Worm (Caenorhabditis elegans) whole organism, L2 larva: ENCODE results near the gene nhr-19.

Experiments used
- C34F6.9 ChIP-seq: fragments of 150-350 bp; optimal IDR thresholded peaks from 2 replicates; lab custom pipeline; 2014; ENCODE audit warnings: missing biosample characterization, missing genetic modification characterization
- F13H6.1 ChIP-seq: sonication (generic microtip); optimal IDR thresholded peaks from 2 replicates; lab custom pipeline; 2016; ENCODE audit warnings: missing genetic modification characterization, missing compliant biosample characterization
- R02D3.7 ChIP-seq: fragments of 150-350 bp; optimal IDR thresholded peaks from 2 replicates; lab custom pipeline; 2014; ENCODE audit warnings: missing biosample characterization, missing genetic modification characterization
- Y55F3AM.14 ChIP-seq: fragments of 200-800 bp; sonication (Bioruptor generic); optimal IDR thresholded peaks from 2 replicates; lab custom pipeline; 2018; ENCODE audit warnings: mild to moderate bottlenecking, missing genetic modification characterization, missing compliant biosample characterization
- ZK546.5 ChIP-seq: sonication (generic microtip); optimal IDR thresholded peaks from 2 replicates; lab custom pipeline; 2017; ENCODE audit warnings: missing biosample characterization, missing genetic modification characterization
- alr-1 ChIP-seq: fragments of 150-350 bp; optimal IDR thresholded peaks from 2 replicates; lab custom pipeline; 2014; ENCODE audit warnings: missing biosample characterization, missing genetic modification characterization
- aly-2 ChIP-seq: fragments of 150-350 bp; optimal IDR thresholded peaks from 2 replicates; lab custom pipeline; 2014; ENCODE audit warnings: missing biosample characterization, missing genetic modification characterization
- ama-1 ChIP-seq: fragments of 150-350 bp; optimal IDR thresholded peaks from 2 replicates; lab custom pipeline; 2018; ENCODE audit warnings: inconsistent platforms
- blmp-1 ChIP-seq: sonication (generic microtip); optimal IDR thresholded peaks from 2 replicates; lab custom pipeline; 2017; ENCODE audit warnings: missing genetic modification characterization, mild to moderate bottlenecking, missing compliant biosample characterization, antibody characterized with exemption, moderate library complexity; ENCODE audit not compliant: insufficient read depth
- ceh-16 ChIP-seq: fragments of 150-350 bp; optimal IDR thresholded peaks from 2 replicates; lab custom pipeline; 2014; ENCODE audit warnings: missing biosample characterization, missing genetic modification characterization
- ceh-82 ChIP-seq: fragments of 150-350 bp; optimal IDR thresholded peaks from 2 replicates; lab custom pipeline; 2014; ENCODE audit warnings: missing biosample characterization, missing genetic modification characterization
- crh-2 ChIP-seq: sonication (generic microtip); optimal IDR thresholded peaks from 2 replicates; lab custom pipeline; 2017; ENCODE audit warnings: missing biosample characterization, missing genetic modification characterization
- dmd-4 ChIP-seq: sonication (generic microtip); optimal IDR thresholded peaks from 2 replicates; lab custom pipeline; 2017; ENCODE audit warnings: missing biosample characterization, missing genetic modification characterization
- egl-27 ChIP-seq: sonication (generic microtip); optimal IDR thresholded peaks from 3 replicates; lab custom pipeline; 2017; ENCODE audit warnings: missing biosample characterization, missing genetic modification reagents, missing genetic modification characterization
- elt-1 ChIP-seq: fragments of 150-350 bp; optimal IDR thresholded peaks from 2 replicates; lab custom pipeline; 2014; ENCODE audit warnings: missing biosample characterization, missing genetic modification characterization
- elt-3 ChIP-seq: sonication (generic microtip); optimal IDR thresholded peaks from 2 replicates; lab custom pipeline; 2017; ENCODE audit warnings: missing biosample characterization, missing genetic modification characterization
- fos-1 ChIP-seq: fragments of 150-350 bp; optimal IDR thresholded peaks from 2 replicates; lab custom pipeline; 2014; ENCODE audit warnings: missing biosample characterization, missing genetic modification characterization
- gmeb-1 ChIP-seq: fragments of 150-350 bp; optimal IDR thresholded peaks from 2 replicates; lab custom pipeline; 2014; ENCODE audit warnings: missing biosample characterization, missing genetic modification characterization
- lin-11 ChIP-seq: fragments of 150-350 bp; sonication (generic microtip); optimal IDR thresholded peaks from 2 replicates; lab custom pipeline; 2014; ENCODE audit warnings: missing biosample characterization, missing genetic modification characterization, inconsistent platforms, mixed read lengths
- lin-13 ChIP-seq: fragments of 150-350 bp; optimal IDR thresholded peaks from 2 replicates; lab custom pipeline; 2014; ENCODE audit warnings: missing biosample characterization, missing genetic modification reagents, missing genetic modification characterization
- lin-39 ChIP-seq: fragments of 150-350 bp; optimal IDR thresholded peaks from 2 replicates; lab custom pipeline; 2014; ENCODE audit warnings: missing biosample characterization, missing genetic modification reagents, missing genetic modification characterization
- lsy-2 ChIP-seq, 2 experiments: fragments of 150-350 bp in 1 of 2; sonication (generic microtip) in 1 of 2; optimal IDR thresholded peaks; 2 replicates each; lab custom pipeline; 2014 to 2017; ENCODE audit warnings: missing biosample characterization in 2 of 2, missing genetic modification characterization in 2 of 2
- mab-5 ChIP-seq: fragments of 150-350 bp; optimal IDR thresholded peaks from 2 replicates; lab custom pipeline; 2014; ENCODE audit warnings: missing biosample characterization, missing genetic modification characterization
- mbf-1 ChIP-seq: sonication (generic microtip); optimal IDR thresholded peaks from 2 replicates; lab custom pipeline; 2017; ENCODE audit warnings: missing biosample characterization, missing genetic modification characterization
- mdl-1 ChIP-seq, 2 experiments: fragments of 150-350 bp in 1 of 2; sonication (generic microtip) in 1 of 2; optimal IDR thresholded peaks; 2 replicates each; lab custom pipeline; 2017; ENCODE audit warnings: missing biosample characterization in 2 of 2, missing genetic modification characterization in 2 of 2
- nhr-10 ChIP-seq: sonication (generic microtip); optimal IDR thresholded peaks from 2 replicates; lab custom pipeline; 2017; ENCODE audit warnings: missing biosample characterization, missing genetic modification characterization
- nhr-11 ChIP-seq: fragments of 150-350 bp; optimal IDR thresholded peaks from 2 replicates; lab custom pipeline; 2014; ENCODE audit warnings: missing biosample characterization, missing genetic modification characterization
- nhr-12 ChIP-seq: fragments of 150-350 bp; optimal IDR thresholded peaks from 2 replicates; lab custom pipeline; 2014; ENCODE audit warnings: missing biosample characterization, missing genetic modification characterization
- nhr-129 ChIP-seq: fragments of 150-350 bp; optimal IDR thresholded peaks from 2 replicates; lab custom pipeline; 2014; ENCODE audit warnings: missing biosample characterization, missing genetic modification characterization
- nhr-21 ChIP-seq: fragments of 150-350 bp; optimal IDR thresholded peaks from 2 replicates; lab custom pipeline; 2014; ENCODE audit warnings: missing biosample characterization, missing genetic modification characterization
- nhr-23 ChIP-seq: fragments of 150-350 bp; optimal IDR thresholded peaks from 2 replicates; lab custom pipeline; 2014; ENCODE audit warnings: missing biosample characterization, missing genetic modification reagents, missing genetic modification characterization
- nhr-237 ChIP-seq: fragments of 150-350 bp; optimal IDR thresholded peaks from 2 replicates; lab custom pipeline; 2014; ENCODE audit warnings: missing biosample characterization, missing genetic modification characterization
- nhr-25 ChIP-seq: fragments of 150-350 bp; sonication (generic microtip); optimal IDR thresholded peaks from 3 replicates; lab custom pipeline; 2014; ENCODE audit warnings: missing biosample characterization, missing genetic modification characterization
- nhr-6 ChIP-seq: fragments of 150-350 bp; optimal IDR thresholded peaks from 2 replicates; lab custom pipeline; 2014; ENCODE audit warnings: missing biosample characterization, missing genetic modification characterization
- nhr-77 ChIP-seq: fragments of 150-350 bp; optimal IDR thresholded peaks from 2 replicates; lab custom pipeline; 2014; ENCODE audit warnings: missing biosample characterization, missing genetic modification characterization
- peb-1 ChIP-seq: fragments of 150-350 bp; optimal IDR thresholded peaks from 2 replicates; lab custom pipeline; 2014; ENCODE audit warnings: missing biosample characterization, missing genetic modification characterization
- sem-4 ChIP-seq: fragments of 150-350 bp; optimal IDR thresholded peaks from 2 replicates; lab custom pipeline; 2014; ENCODE audit warnings: missing biosample characterization, missing genetic modification reagents, missing genetic modification characterization
- skn-1 ChIP-seq: sonication (generic microtip); optimal IDR thresholded peaks from 2 replicates; lab custom pipeline; 2017; ENCODE audit warnings: missing biosample characterization, missing genetic modification characterization
- sma-3 ChIP-seq: sonication (generic microtip); optimal IDR thresholded peaks from 2 replicates; lab custom pipeline; 2016; ENCODE audit warnings: missing genetic modification reagents, missing genetic modification characterization, missing compliant biosample characterization
- sma-9 ChIP-seq, 2 experiments: fragments of 150-350 bp in 1 of 2; sonication (generic microtip) in 1 of 2; optimal IDR thresholded peaks; 2 replicates each; lab custom pipeline; 2014 to 2016; ENCODE audit warnings: missing genetic modification characterization in 2 of 2, mild to moderate bottlenecking in 1 of 2, missing biosample characterization in 1 of 2, missing compliant biosample characterization in 1 of 2, missing genetic modification reagents in 1 of 2, moderate library complexity in 1 of 2
- snpc-4 ChIP-seq: fragments of 150-350 bp; optimal IDR thresholded peaks from 2 replicates; lab custom pipeline; 2014; ENCODE audit warnings: missing biosample characterization, missing genetic modification characterization
- unc-39 ChIP-seq: fragments of 150-350 bp; optimal IDR thresholded peaks from 2 replicates; lab custom pipeline; 2014; ENCODE audit warnings: missing biosample characterization, missing genetic modification characterization
- unc-55 ChIP-seq: fragments of 150-350 bp; sonication (generic microtip); optimal IDR thresholded peaks from 3 replicates; lab custom pipeline; 2014; ENCODE audit warnings: missing biosample characterization, missing genetic modification reagents, missing genetic modification characterization
- unc-62 ChIP-seq: fragments of 150-350 bp; optimal IDR thresholded peaks from 2 replicates; lab custom pipeline; 2014; ENCODE audit warnings: missing biosample characterization, missing genetic modification reagents, missing genetic modification characterization
- zag-1 ChIP-seq: fragments of 150-350 bp; optimal IDR thresholded peaks from 2 replicates; lab custom pipeline; 2014; ENCODE audit warnings: missing biosample characterization, missing genetic modification characterization
- ztf-1 ChIP-seq: fragments of 200-800 bp; sonication (Bioruptor generic); conservative IDR thresholded peaks from 2 replicates; pipeline ENCODE4 v1.3.6; 2022; ENCODE audit warnings: missing genetic modification characterization, missing compliant biosample characterization
- ztf-11 ChIP-seq: sonication (generic microtip); optimal IDR thresholded peaks from 2 replicates; lab custom pipeline; 2017; ENCODE audit warnings: missing biosample characterization, missing genetic modification characterization
- ztf-4 ChIP-seq: fragments of 150-350 bp; optimal IDR thresholded peaks from 2 replicates; lab custom pipeline; 2014; ENCODE audit warnings: missing biosample characterization, missing genetic modification characterization

The nhr-19 gene

DNA sequence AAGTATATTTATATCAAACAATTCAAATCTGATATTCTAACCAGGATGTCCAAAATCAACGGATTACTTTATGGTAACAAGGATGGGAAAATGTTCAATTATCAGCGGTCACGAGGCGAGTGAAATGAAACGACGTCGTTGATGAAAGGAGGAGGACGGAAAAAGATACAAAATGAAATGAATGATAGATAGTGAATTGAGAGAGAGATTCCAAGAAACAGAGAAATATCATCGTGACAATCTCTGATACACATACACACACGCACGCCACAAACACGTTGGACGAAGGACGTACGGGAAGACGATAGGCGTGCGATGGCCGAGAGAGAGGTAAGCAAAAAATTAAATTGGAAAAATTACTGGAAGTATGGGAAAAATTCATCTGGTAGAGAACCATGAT lies 4.3 kb downstream of the nhr-19 start:
- TF ChIP-seq C34F6.9 (tag; lab: Kevin White, UChicago) (peak; percentile 55), crh-2 (peak; percentile 63), nhr-10 (tag; lab: Kevin White, UChicago) (no peak), egl-27 (tag; lab: Kevin White, UChicago) (peak; percentile 57), lin-13 (GFP tag; lab: Kevin White, UChicago) (peak; percentile 21), ama-1 (lab: Kevin White, UChicago) (peak; percentile 41), lsy-2 (tag; optimal IDR thresholded peaks at IDR 0.05; lab: Kevin White, UChicago) (peak in 1 of 2 experiments; percentile 72), R02D3.7 (no peak), zag-1 (tag; lab: Kevin White, UChicago) (no peak), Y55F3AM.14 (GFP tag; lab: Kevin White, UChicago) (peak; percentile 1), ztf-4 (tag; lab: Kevin White, UChicago) (peak; percentile 67), nhr-21 (peak; percentile 95), skn-1 (tag; lab: Kevin White, UChicago) (no peak), unc-62 (no peak), nhr-12 (tag; lab: Kevin White, UChicago) (no peak), sem-4 (tag; lab: Kevin White, UChicago) (peak; percentile 85), mbf-1 (tag; lab: Kevin White, UChicago) (no peak), nhr-237 (tag; lab: Kevin White, UChicago) (no peak), sma-9 (GFP tag; optimal IDR thresholded peaks at IDR 0.05; lab: Kevin White, UChicago) (peak; percentile 95), sma-9 (tag; optimal IDR thresholded peaks at IDR 0.05; lab: Kevin White, UChicago) (no peak), lin-39 (tag; lab: Kevin White, UChicago) (no peak), aly-2 (tag; lab: Kevin White, UChicago) (no peak), nhr-77 (no peak), elt-3 (tag; lab: Kevin White, UChicago) (no peak), unc-55 (GFP tag; lab: Kevin White, UChicago) (no peak), elt-1 (tag; lab: Kevin White, UChicago) (no peak), fos-1 (tag; lab: Kevin White, UChicago) (peak; percentile 74), blmp-1 (tag; lab: Kevin White, UChicago) (peak; percentile 86), peb-1 (tag; lab: Kevin White, UChicago) (no peak), mab-5 (tag; lab: Kevin White, UChicago) (peak; percentile 31), ZK546.5 (tag; lab: Kevin White, UChicago) (no peak), gmeb-1 (peak; percentile 63), dmd-4 (tag; lab: Kevin White, UChicago) (no peak), snpc-4 (no peak), nhr-25 (peak; percentile 96), nhr-6 (tag; lab: Kevin White, UChicago) (peak; percentile 58), nhr-129 (tag; lab: Kevin White, UChicago) (peak; percentile 87), unc-39 (no peak), mdl-1 (tag; optimal IDR thresholded peaks at IDR 0.05; lab: Kevin White, UChicago) (peak; percentile 75 to 91), lin-11 (tag; lab: Kevin White, UChicago) (no peak), ceh-16 (tag; lab: Kevin White, UChicago) (peak; percentile 36), sma-3 (GFP tag; lab: Kevin White, UChicago) (peak; percentile 84), nhr-11 (no peak), alr-1 (no peak), F13H6.1 (tag; lab: Kevin White, UChicago) (peak; percentile 68), ztf-11 (tag; lab: Kevin White, UChicago) (no peak), nhr-23 (tag; lab: Kevin White, UChicago) (no peak), ceh-82 (tag; lab: Kevin White, UChicago) (no peak), ztf-1 (GFP tag; lab: Robert Waterston, UW) (no peak)
- TF ChIP-seq, all 48 proteins: peak for 22
